Fruit fly (Drosophila melanogaster): ENCODE data around the gene eag.

Gene eag

dm6 chrX:14950273-14951272 lies 4.7 kb upstream of the eag start (continued):
- TF ChIP-seq fd102C (GFP tag; optimal IDR thresholded peaks at IDR 0.05) (peak; percentile 87), CG32532 (GFP tag; IDR thresholded peaks at IDR 0.05) (peak; percentile 79), CG11504 (tag; optimal IDR thresholded peaks at IDR 0.05) (peak; percentile 96), Hr3 (GFP tag; optimal IDR thresholded peaks at IDR 0.05) (peak; percentile 94), MBD-R2 (GFP tag; IDR thresholded peaks at IDR 0.05) (no peak), CG17328 (GFP tag; IDR thresholded peaks at IDR 0.05) (peak; percentile 93), sisA (GFP tag; IDR thresholded peaks at IDR 0.05) (peak; percentile 88), MTF-1 (GFP tag; optimal IDR thresholded peaks at IDR 0.05; ENCODE audit: borderline replicate concordance) (peak; percentile 76), Mrtf (GFP tag; IDR thresholded peaks at IDR 0.05) (peak; percentile 79), toy (GFP tag; IDR thresholded peaks at IDR 0.05) (0 out of 2 replicates have a peak, but pooled peaks have one; percentile 12), Vsx1 (GFP tag; optimal IDR thresholded peaks at IDR 0.05) (peak; percentile 72), so (GFP tag; IDR thresholded peaks at IDR 0.05) (peak; percentile 94), CG14050 (GFP tag; IDR thresholded peaks at IDR 0.05) (peak; percentile 86), bsh (GFP tag; optimal IDR thresholded peaks at IDR 0.05) (peak; percentile 96), Dek (tag; optimal IDR thresholded peaks at IDR 0.05) (peak; percentile 81), Rfx (GFP tag; IDR thresholded peaks at IDR 0.05) (peak; percentile 76), Oaz (GFP tag; IDR thresholded peaks at IDR 0.05) (peak; percentile 77), B-H1 (GFP tag; IDR thresholded peaks at IDR 0.05) (peak; percentile 80), dmrt11E (tag; optimal IDR thresholded peaks at IDR 0.05) (peak; percentile 98), sim (GFP tag; IDR thresholded peaks at IDR 0.05) (peak; percentile 83), amos (GFP tag; IDR thresholded peaks at IDR 0.05; ENCODE audit: partially characterized antibody) (0 out of 2 replicates have a peak, but pooled peaks have one; percentile 18), B-H2 (GFP tag; optimal IDR thresholded peaks at IDR 0.05) (peak; percentile 20), NfI (GFP tag; optimal IDR thresholded peaks at IDR 0.05) (peak; percentile 89), CG15601 (tag; optimal IDR thresholded peaks at IDR 0.05) (peak; percentile 97), sr (GFP tag; IDR thresholded peaks at IDR 0.05) (peak; percentile 80; the same call in 2 of the 3 replicates), CG4820 (GFP tag; optimal IDR thresholded peaks at IDR 0.05) (peak; percentile 92), tll (GFP tag; optimal IDR thresholded peaks at IDR 0.05) (peak; percentile 27 to 63), dysf (GFP tag; IDR thresholded peaks at IDR 0.05) (peak; percentile 91), croc (GFP tag; conservative IDR thresholded peaks at IDR 0.05) (peak; percentile 95), MESR4 (GFP tag; optimal IDR thresholded peaks at IDR 0.05) (peak; percentile 13), CG7357 (GFP tag; IDR thresholded peaks at IDR 0.05) (peak; percentile 85), Kr (GFP tag; optimal IDR thresholded peaks at IDR 0.05) (peak; percentile 92), vfl (GFP tag; optimal IDR thresholded peaks at IDR 0.05) (peak; percentile 37), CTCF (GFP tag; optimal IDR thresholded peaks at IDR 0.05) (peak; percentile 61), HLH54F (GFP tag; optimal IDR thresholded peaks at IDR 0.05) (peak; percentile 71), hb (GFP tag; IDR thresholded peaks at IDR 0.05; ENCODE audit: partially characterized antibody) (no peak), pho (GFP tag; optimal IDR thresholded peaks at IDR 0.05) (peak; percentile 71), Max (GFP tag; optimal IDR thresholded peaks at IDR 0.05) (peak; percentile 93), CG10366 (GFP tag; IDR thresholded peaks at IDR 0.05) (peak; percentile 85), gsb-n (tag; optimal IDR thresholded peaks at IDR 0.05) (peak; percentile 95), sens-2 (GFP tag; IDR thresholded peaks at IDR 0.05) (peak; percentile 79), CG11456 (GFP tag; IDR thresholded peaks at IDR 0.05) (peak; percentile 69; the same call in 2 of the 3 replicates), twi (tag; optimal IDR thresholded peaks at IDR 0.05) (peak; percentile 93), CG10147 (GFP tag; optimal IDR thresholded peaks at IDR 0.05) (peak; percentile 77), ro (GFP tag; IDR thresholded peaks at IDR 0.05) (peak; percentile 78), Bdp1 (GFP tag; optimal IDR thresholded peaks at IDR 0.05) (peak; percentile 59), CG12219 (GFP tag; optimal IDR thresholded peaks at IDR 0.05) (peak; percentile 94), CG2875 (GFP tag; optimal IDR thresholded peaks at IDR 0.05) (peak; percentile 92)
